Fruit fly (Drosophila melanogaster): Measurements from ENCODE around the gene Tom.

Gene Tom

dm6 chr3L:15005085-15005484 lies 35.9 kb downstream of the Tom start (continued):
- no peak for TF ChIP-seq CG32006 (GFP tag; optimal IDR thresholded peaks at IDR 0.05)
- peak; percentile 80 for TF ChIP-seq CG8119 (GFP tag; IDR thresholded peaks at IDR 0.05)
- peak; percentile 9 for TF ChIP-seq dac (GFP tag; optimal IDR thresholded peaks at IDR 0.05)
- TF ChIP-seq CG1621 (tag; optimal IDR thresholded peaks at IDR 0.05) = peak; percentile 22
- TF ChIP-seq CG7368 (GFP tag; optimal IDR thresholded peaks at IDR 0.05) = peak; percentile 43
- peak; percentile 59 for TF ChIP-seq CG11762 (GFP tag; optimal IDR thresholded peaks at IDR 0.05; ENCODE audit: insufficient read depth)
- peak; percentile 46 for TF ChIP-seq Smox (GFP tag; optimal IDR thresholded peaks at IDR 0.05)
- TF ChIP-seq CG15336 (GFP tag; IDR thresholded peaks at IDR 0.05) = peak; percentile 76
- TF ChIP-seq CG3919 (GFP tag; optimal IDR thresholded peaks at IDR 0.05) = peak; percentile 79
- no peak for TF ChIP-seq Hr38 (GFP tag; optimal IDR thresholded peaks at IDR 0.05)
- TF ChIP-seq Gug (GFP tag; IDR thresholded peaks at IDR 0.05) = peak; percentile 34; the same call in 1 of the 2 replicates
- peak; percentile 56 for TF ChIP-seq net (GFP tag; optimal IDR thresholded peaks at IDR 0.05)
- TF ChIP-seq Lpt (GFP tag; optimal IDR thresholded peaks at IDR 0.05) = peak; percentile 46
- peak; percentile 46 for TF ChIP-seq CG10631 (GFP tag; optimal IDR thresholded peaks at IDR 0.05)
- peak; percentile 90 for TF ChIP-seq Eip78C (GFP tag)
- TF ChIP-seq topi (GFP tag; optimal IDR thresholded peaks at IDR 0.05) = peak; percentile 56
- no peak for TF ChIP-seq CG4318 (GFP tag; optimal IDR thresholded peaks at IDR 0.05)
- no peak for TF ChIP-seq Eip93F (GFP tag; optimal IDR thresholded peaks at IDR 0.05)
- no peak for TF ChIP-seq Ets21C (GFP tag; optimal IDR thresholded peaks at IDR 0.05)
- peak; percentile 60 for TF ChIP-seq Met (GFP tag; optimal IDR thresholded peaks at IDR 0.05)
- TF ChIP-seq Sox102F (GFP tag; optimal IDR thresholded peaks at IDR 0.05) = peak; percentile 63
- peak; percentile 57 for TF ChIP-seq Ets96B (tag; optimal IDR thresholded peaks at IDR 0.05)
- TF ChIP-seq CG8319 (GFP tag; optimal IDR thresholded peaks at IDR 0.05) = peak; percentile 27
- TF ChIP-seq Blimp-1 (GFP tag; optimal IDR thresholded peaks at IDR 0.05) = no peak
- TF ChIP-seq CG6854 (GFP tag; optimal IDR thresholded peaks at IDR 0.05) = no peak
- peak; percentile 59 for TF ChIP-seq CG10669 (GFP tag; optimal IDR thresholded peaks at IDR 0.05)
- peak in 1 of 2 experiments; percentile 6 for TF ChIP-seq salr (GFP tag; optimal IDR thresholded peaks at IDR 0.05)
- no peak for TF ChIP-seq spab (GFP tag; optimal IDR thresholded peaks at IDR 0.05)
- peak; percentile 72 for TF ChIP-seq svp (GFP tag)
- TF ChIP-seq cyc (GFP tag; optimal IDR thresholded peaks at IDR 0.05) = peak; percentile 51
- peak; percentile 82 for TF ChIP-seq CG6163 (GFP tag; IDR thresholded peaks at IDR 0.05)

- no peak for TF ChIP-seq esn (GFP tag; optimal IDR thresholded peaks at IDR 0.05)
- no peak for TF ChIP-seq CG8632 (GFP tag; optimal IDR thresholded peaks at IDR 0.05)
- peak; percentile 40 for TF ChIP-seq CG3919 (GFP tag; optimal IDR thresholded peaks at IDR 0.05)
- TF ChIP-seq Eip93F (GFP tag; optimal IDR thresholded peaks at IDR 0.05) = no peak
- peak; percentile 10 for TF ChIP-seq pdm3 (GFP tag; optimal IDR thresholded peaks at IDR 0.05)
- peak; percentile 5 for TF ChIP-seq CG7368 (GFP tag; optimal IDR thresholded peaks at IDR 0.05)
- TF ChIP-seq CG10631 (GFP tag; optimal IDR thresholded peaks at IDR 0.05) = peak; percentile 67
- TF ChIP-seq topi (GFP tag; optimal IDR thresholded peaks at IDR 0.05) = no peak
- TF ChIP-seq CG1621 (tag; optimal IDR thresholded peaks at IDR 0.05) = peak; percentile 1
- peak; percentile 15 for TF ChIP-seq net (GFP tag; optimal IDR thresholded peaks at IDR 0.05)
- TF ChIP-seq CG16779 (tag; optimal IDR thresholded peaks at IDR 0.05) = peak; percentile 8
- peak; percentile 16 for TF ChIP-seq CG34406 (GFP tag; optimal IDR thresholded peaks at IDR 0.05)
- TF ChIP-seq Eip75B (GFP tag; optimal IDR thresholded peaks at IDR 0.05) = peak; percentile 37
- TF ChIP-seq ss (GFP tag; optimal IDR thresholded peaks at IDR 0.05) = peak; percentile 42 to 61
- no peak for TF ChIP-seq CG9139 (GFP tag; optimal IDR thresholded peaks at IDR 0.05)
- peak; percentile 44 for TF ChIP-seq OdsH (GFP tag; optimal IDR thresholded peaks at IDR 0.05)
- no peak for TF ChIP-seq fkh (GFP tag; optimal IDR thresholded peaks at IDR 0.05)
- peak; percentile 51 for TF ChIP-seq CG32006 (GFP tag; optimal IDR thresholded peaks at IDR 0.05)
- peak; percentile 52 for TF ChIP-seq fd59A (GFP tag; optimal IDR thresholded peaks at IDR 0.05)
- peak; percentile 23 for TF ChIP-seq Sox14 (GFP tag; optimal IDR thresholded peaks at IDR 0.05)
- TF ChIP-seq CG11294 (GFP tag; IDR thresholded peaks at IDR 0.05) = no peak
- no peak for TF ChIP-seq Sox102F (GFP tag; optimal IDR thresholded peaks at IDR 0.05)
- peak; percentile 61 for TF ChIP-seq CG6808 (GFP tag; optimal IDR thresholded peaks at IDR 0.05)
- TF ChIP-seq Blimp-1 (GFP tag; optimal IDR thresholded peaks at IDR 0.05) = no peak
- TF ChIP-seq achi (GFP tag; optimal IDR thresholded peaks at IDR 0.05) = peak; percentile 46
- no peak for TF ChIP-seq cyc (GFP tag; optimal IDR thresholded peaks at IDR 0.05)
- TF ChIP-seq CG15336 (GFP tag; IDR thresholded peaks at IDR 0.05) = peak; percentile 43
- no peak for TF ChIP-seq Sox15 (GFP tag; optimal IDR thresholded peaks at IDR 0.05)
- 0 out of 2 replicates have a peak, but pooled peaks have one; percentile 10 for TF ChIP-seq Gug (GFP tag; IDR thresholded peaks at IDR 0.05)
- TF ChIP-seq dac (GFP tag; optimal IDR thresholded peaks at IDR 0.05) = peak; percentile 2
- TF ChIP-seq CG3032 (tag; optimal IDR thresholded peaks at IDR 0.05) = peak; percentile 50
- no peak for TF ChIP-seq fd85E (GFP tag; optimal IDR thresholded peaks at IDR 0.05)
- 0 out of 3 replicates have a peak, but pooled peaks have one; percentile 41 for TF ChIP-seq CG6163 (GFP tag; IDR thresholded peaks at IDR 0.05)
- no peak for TF ChIP-seq CG8319 (GFP tag; optimal IDR thresholded peaks at IDR 0.05)
Measured at dm6 chr3L:15005774-15006173, 36.6 kb downstream of the Tom start.

Data from whole organism, prepupa.